Fruit fly (Drosophila melanogaster): Measurements from ENCODE around the gene CG9519.

CG9519 gene

DNA sequence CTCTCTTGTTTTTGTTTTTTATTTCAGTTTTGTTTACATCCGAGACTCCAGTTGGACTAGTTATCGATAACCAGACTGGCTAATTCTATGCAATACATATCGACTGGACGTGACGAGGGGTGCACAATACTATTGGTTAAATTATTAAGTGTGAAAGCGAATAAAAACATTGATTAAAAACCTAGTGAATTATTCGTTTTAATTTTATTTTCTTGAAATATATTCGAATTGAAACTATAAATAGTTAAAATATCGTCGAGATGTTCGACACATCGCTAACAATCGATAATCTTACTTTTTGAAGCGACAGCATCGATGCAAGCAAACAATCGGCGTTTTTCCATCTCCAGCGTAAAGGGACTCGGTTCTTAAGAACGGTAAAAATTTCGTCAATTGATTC, 17.1 kb downstream of the CG9519 start, which contains the start of the genes CG32590 and Flo2:
Gene CG32590, minus strand, starts transcription at position 60 of the 400 bp plus-strand sequence.
Gene Flo2, plus strand, starts transcription at position 330 of the 400 bp plus-strand sequence.
- no peak for TF ChIP-seq Kr (GFP tag; optimal IDR thresholded peaks at IDR 0.05)
- peak; percentile 66 for TF ChIP-seq CG7786 (GFP tag; optimal IDR thresholded peaks at IDR 0.05)
- TF ChIP-seq Ptx1 (GFP tag; IDR thresholded peaks at IDR 0.05): peak; percentile 84
- no peak for TF ChIP-seq CG10274 (GFP tag; optimal IDR thresholded peaks at IDR 0.05)
- TF ChIP-seq ab (GFP tag; optimal IDR thresholded peaks at IDR 0.05): no peak
- no peak for TF ChIP-seq bigmax (GFP tag; optimal IDR thresholded peaks at IDR 0.05)
- peak; percentile 65 for TF ChIP-seq Bdp1 (GFP tag; optimal IDR thresholded peaks at IDR 0.05)
- TF ChIP-seq Poxn (GFP tag; IDR thresholded peaks at IDR 0.05): no peak; the same call in 1 of the 2 replicates
- TF ChIP-seq grn (GFP tag; optimal IDR thresholded peaks at IDR 0.05): no peak
- peak; percentile 31 for TF ChIP-seq CG3838 (GFP tag; optimal IDR thresholded peaks at IDR 0.05)
- peak; percentile 47 for TF ChIP-seq ERR (GFP tag; optimal IDR thresholded peaks at IDR 0.05)
- peak; percentile 85 for TF ChIP-seq gem (tag; optimal IDR thresholded peaks at IDR 0.05)
- TF ChIP-seq CG12744 (GFP tag; optimal IDR thresholded peaks at IDR 0.05): no peak
- TF ChIP-seq wek (GFP tag; optimal IDR thresholded peaks at IDR 0.05): no peak
- TF ChIP-seq CG16813 (GFP tag; IDR thresholded peaks at IDR 0.05; ENCODE audit: partially characterized antibody): peak; percentile 98
- TF ChIP-seq CG10979 (tag; optimal IDR thresholded peaks at IDR 0.05): peak; percentile 45
- no peak for TF ChIP-seq CG12769 (tag; optimal IDR thresholded peaks at IDR 0.05)
- TF ChIP-seq CG14050 (GFP tag; IDR thresholded peaks at IDR 0.05): 0 out of 3 replicates have a peak, but pooled peaks have one; percentile 45
- TF ChIP-seq CG6272 (GFP tag; IDR thresholded peaks at IDR 0.05): peak; percentile 83
- TF ChIP-seq CG6765 (GFP tag; optimal IDR thresholded peaks at IDR 0.05): no peak
- no peak for TF ChIP-seq z (GFP tag; IDR thresholded peaks at IDR 0.05)
- peak; percentile 3 for TF ChIP-seq CG3995 (GFP tag; optimal IDR thresholded peaks at IDR 0.05)
- TF ChIP-seq CG30403 (GFP tag; optimal IDR thresholded peaks at IDR 0.05): peak; percentile 84
- TF ChIP-seq sob (GFP tag; IDR thresholded peaks at IDR 0.05): peak; percentile 89
- TF ChIP-seq Elba2 (GFP tag; optimal IDR thresholded peaks at IDR 0.05): peak; percentile 0
- TF ChIP-seq croc (GFP tag; conservative IDR thresholded peaks at IDR 0.05): no peak; the same call in 1 of the 3 replicates
- TF ChIP-seq CG3407 (GFP tag; optimal IDR thresholded peaks at IDR 0.05): peak; percentile 20
- no peak for TF ChIP-seq bowl (GFP tag; IDR thresholded peaks at IDR 0.05)
- TF ChIP-seq HmgZ (tag; optimal IDR thresholded peaks at IDR 0.05): peak; percentile 69
- TF ChIP-seq gt (GFP tag; IDR thresholded peaks at IDR 0.05): peak; percentile 66
- TF ChIP-seq ftz-f1 (GFP tag; optimal IDR thresholded peaks at IDR 0.05): no peak
- TF ChIP-seq pzg (GFP tag; optimal IDR thresholded peaks at IDR 0.05): peak; percentile 78
- peak; percentile 63 for TF ChIP-seq Six4 (GFP tag; optimal IDR thresholded peaks at IDR 0.05)
- peak; percentile 12 for TF ChIP-seq nerfin-1 (tag; optimal IDR thresholded peaks at IDR 0.05)
- TF ChIP-seq Oaz (GFP tag; IDR thresholded peaks at IDR 0.05): peak; percentile 72; the same call in 1 of the 2 replicates
- TF ChIP-seq slou (GFP tag; optimal IDR thresholded peaks at IDR 0.05): peak; percentile 56
- TF ChIP-seq CG2120 (GFP tag; optimal IDR thresholded peaks at IDR 0.05): peak; percentile 90
- TF ChIP-seq vnd (GFP tag; IDR thresholded peaks at IDR 0.05; ENCODE audit: partially characterized antibody): peak; percentile 98
- TF ChIP-seq Nf-YA (GFP tag; IDR thresholded peaks at IDR 0.05): peak; percentile 71; the same call in 1 of the 2 replicates
- peak; percentile 68 for TF ChIP-seq grau (tag; optimal IDR thresholded peaks at IDR 0.05)
- TF ChIP-seq chif (GFP tag; optimal IDR thresholded peaks at IDR 0.05): peak; percentile 64 to 68
- TF ChIP-seq YL-1 (GFP tag; optimal IDR thresholded peaks at IDR 0.05): no peak
- peak; percentile 71 for TF ChIP-seq CG13775 (GFP tag; optimal IDR thresholded peaks at IDR 0.05)
- TF ChIP-seq CG1602 (GFP tag; optimal IDR thresholded peaks at IDR 0.05): peak; percentile 67
- TF ChIP-seq lilli (GFP tag; optimal IDR thresholded peaks at IDR 0.05): peak; percentile 86
- no peak for TF ChIP-seq CG12219 (GFP tag; optimal IDR thresholded peaks at IDR 0.05)
- TF ChIP-seq CG12155 (GFP tag; optimal IDR thresholded peaks at IDR 0.05): peak; percentile 66
- TF ChIP-seq CG11504 (tag; optimal IDR thresholded peaks at IDR 0.05): peak; percentile 53
- peak; percentile 80 for TF ChIP-seq CG11456 (GFP tag; IDR thresholded peaks at IDR 0.05)
- no peak for TF ChIP-seq CG4707 (GFP tag; optimal IDR thresholded peaks at IDR 0.05)
- peak; percentile 61 for TF ChIP-seq CG13296 (GFP tag; optimal IDR thresholded peaks at IDR 0.05)

All from whole organism, embryonic.